Fruit fly (Drosophila melanogaster): ENCODE results near the gene Sec3.

The Sec3 gene

DNA sequence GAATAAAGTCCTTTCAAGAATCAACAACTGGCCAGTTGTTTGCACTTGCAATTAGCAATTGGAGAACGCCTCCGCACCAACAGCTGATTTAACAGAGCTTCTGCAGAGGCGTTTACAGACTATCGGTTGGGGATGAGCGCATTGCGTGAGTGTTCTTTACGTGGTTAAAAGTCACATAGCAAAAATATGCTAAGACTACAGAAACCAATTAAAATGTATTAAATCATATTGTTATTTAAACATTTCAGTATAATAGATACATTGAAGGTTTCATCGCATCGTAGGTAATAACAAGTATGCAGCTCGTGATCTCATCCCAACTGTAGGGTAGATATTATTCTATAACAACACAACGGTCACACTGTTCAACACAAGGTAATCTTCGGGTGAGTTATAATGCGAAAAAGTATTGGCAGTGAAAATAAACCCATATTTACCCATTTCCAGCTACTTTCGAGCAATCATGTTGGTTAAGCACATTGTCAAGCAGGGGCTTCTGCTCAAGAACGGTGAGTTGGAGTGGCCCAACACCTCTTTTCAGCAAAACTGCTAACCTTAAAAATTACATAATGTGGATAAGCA, at the start of gene Sec3, which contains the start of gene COX7B:
Gene Sec3 (minus strand): TSS at position 86 of the 582 bp plus-strand sequence.
Gene COX7B (plus strand): TSS at position 346 of the 582 bp plus-strand sequence.
- TF ChIP-seq CG17801 (GFP tag; optimal IDR thresholded peaks at IDR 0.05; ENCODE audit: partially characterized antibody), result peak; percentile 84

DNA sequence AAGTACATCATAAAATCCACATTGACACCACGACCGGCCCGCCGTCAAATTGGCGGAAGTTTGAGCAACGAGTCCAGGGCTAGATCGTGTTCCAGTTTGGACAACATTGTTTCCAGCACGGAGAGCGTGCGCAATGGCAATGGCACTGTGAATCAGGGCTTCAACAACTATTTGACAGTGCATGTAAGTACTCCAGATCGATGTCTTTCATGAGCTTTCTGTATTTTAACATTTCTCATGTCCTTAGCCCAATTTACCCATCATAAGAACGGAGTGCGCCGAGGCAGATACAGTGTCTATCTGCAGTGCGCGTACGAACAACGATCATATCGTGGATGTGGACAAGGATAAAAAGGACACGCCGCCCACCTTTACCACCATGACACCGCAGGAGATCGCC, 48.9 kb upstream of the Sec3 start:
- no peak for TF ChIP-seq CG17801 (GFP tag; optimal IDR thresholded peaks at IDR 0.05; ENCODE audit: partially characterized antibody)

DNA sequence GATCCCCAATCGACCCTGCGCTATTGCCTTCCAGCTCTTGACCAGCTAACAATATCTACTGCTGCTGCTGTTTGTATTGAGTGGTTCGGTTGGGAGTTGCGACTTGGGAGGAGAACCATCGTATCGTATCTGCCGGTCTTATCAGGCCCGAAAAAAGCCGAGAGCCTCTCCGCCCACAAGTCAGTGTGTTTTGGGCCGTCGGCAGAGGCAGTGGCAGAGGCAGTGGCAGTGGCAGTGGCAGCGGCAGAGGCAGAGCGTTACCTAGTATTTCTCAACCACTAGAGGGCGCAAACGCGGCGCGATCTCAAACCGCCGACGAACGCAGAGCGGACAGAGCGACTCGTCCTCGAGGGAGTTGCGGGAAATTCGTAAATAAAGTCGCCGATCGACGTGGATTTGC, 45.1 kb upstream of the Sec3 start, which contains the start of gene SecCl:
Gene SecCl (plus strand): TSS at position 18 of the 400 bp plus-strand sequence.
- TF ChIP-seq CG17801 (GFP tag; optimal IDR thresholded peaks at IDR 0.05; ENCODE audit: partially characterized antibody), result no peak

DNA sequence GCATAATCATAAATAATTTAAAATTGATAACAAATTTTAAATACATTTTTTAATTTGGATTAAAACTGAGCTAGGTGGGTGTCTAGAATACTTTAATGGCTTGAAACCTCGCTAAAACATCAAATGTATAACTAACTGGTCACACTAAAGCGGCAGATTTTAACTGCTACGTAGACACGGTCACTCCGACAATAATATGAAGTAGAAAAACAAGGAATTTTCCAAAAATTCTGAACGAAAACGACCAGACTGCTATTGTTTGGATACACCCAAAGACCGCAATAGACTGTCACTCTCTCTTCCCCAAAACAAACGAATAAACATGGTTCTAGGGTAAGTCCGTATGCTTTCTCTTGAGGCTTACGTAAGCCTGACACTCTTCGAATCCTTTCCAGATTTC, 40.8 kb upstream of the Sec3 start, which contains the start of gene QIL1:
Gene QIL1 (plus strand): TSS at position 142 of the 400 bp plus-strand sequence.
- no peak for TF ChIP-seq CG17801 (GFP tag; optimal IDR thresholded peaks at IDR 0.05; ENCODE audit: partially characterized antibody)

DNA sequence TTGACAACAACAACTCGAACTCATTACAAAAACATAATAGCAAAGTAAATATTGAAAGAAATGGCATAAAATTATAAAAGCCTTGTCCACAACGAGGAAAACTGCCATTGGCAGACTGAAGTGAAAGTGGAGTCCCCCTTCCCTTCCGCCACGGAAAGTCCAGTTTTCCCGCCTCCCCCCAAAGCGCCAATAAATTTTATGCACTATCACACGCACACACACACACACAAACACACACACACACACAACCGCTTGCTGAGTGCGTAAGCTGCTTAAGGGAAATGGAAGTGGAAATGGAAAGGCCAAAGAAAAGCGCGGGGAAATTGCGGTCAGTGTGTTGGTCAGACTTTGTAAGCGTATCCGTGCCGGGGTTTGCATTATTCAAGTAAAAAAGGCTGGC, 37.5 kb upstream of the Sec3 start:
- TF ChIP-seq CG17801 (GFP tag; optimal IDR thresholded peaks at IDR 0.05; ENCODE audit: partially characterized antibody), result no peak

DNA sequence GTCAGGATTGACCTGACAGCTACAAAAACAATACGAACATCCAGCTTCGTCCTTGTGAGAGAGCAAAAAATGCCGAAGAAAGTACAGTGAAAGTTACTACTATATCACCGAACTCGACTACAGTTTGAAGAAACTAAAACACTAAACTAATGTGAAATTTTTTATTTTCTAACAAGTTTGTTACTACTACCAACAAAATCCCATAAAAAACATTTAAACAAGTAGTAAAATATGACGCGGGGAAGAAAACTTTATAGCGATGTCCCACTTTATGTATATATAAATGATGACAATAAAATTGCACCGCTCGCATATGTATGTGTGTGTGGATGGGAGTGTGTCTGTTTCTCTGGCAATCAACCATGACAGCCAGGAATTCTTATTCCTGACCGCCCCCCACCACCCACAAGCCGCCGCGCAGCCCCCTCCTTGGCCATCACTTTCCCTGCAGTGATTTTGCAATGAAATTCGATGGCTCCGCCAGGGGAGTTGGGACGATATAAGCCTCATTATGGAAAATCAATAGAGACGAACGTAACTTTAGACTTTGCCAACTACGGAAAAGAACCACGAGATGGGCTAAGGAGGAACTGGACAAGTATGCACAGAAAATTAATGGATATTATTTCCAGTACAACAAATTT, 36.5 kb upstream of the Sec3 start:
- no peak for TF ChIP-seq CG17801 (GFP tag; optimal IDR thresholded peaks at IDR 0.05; ENCODE audit: partially characterized antibody)

DNA sequence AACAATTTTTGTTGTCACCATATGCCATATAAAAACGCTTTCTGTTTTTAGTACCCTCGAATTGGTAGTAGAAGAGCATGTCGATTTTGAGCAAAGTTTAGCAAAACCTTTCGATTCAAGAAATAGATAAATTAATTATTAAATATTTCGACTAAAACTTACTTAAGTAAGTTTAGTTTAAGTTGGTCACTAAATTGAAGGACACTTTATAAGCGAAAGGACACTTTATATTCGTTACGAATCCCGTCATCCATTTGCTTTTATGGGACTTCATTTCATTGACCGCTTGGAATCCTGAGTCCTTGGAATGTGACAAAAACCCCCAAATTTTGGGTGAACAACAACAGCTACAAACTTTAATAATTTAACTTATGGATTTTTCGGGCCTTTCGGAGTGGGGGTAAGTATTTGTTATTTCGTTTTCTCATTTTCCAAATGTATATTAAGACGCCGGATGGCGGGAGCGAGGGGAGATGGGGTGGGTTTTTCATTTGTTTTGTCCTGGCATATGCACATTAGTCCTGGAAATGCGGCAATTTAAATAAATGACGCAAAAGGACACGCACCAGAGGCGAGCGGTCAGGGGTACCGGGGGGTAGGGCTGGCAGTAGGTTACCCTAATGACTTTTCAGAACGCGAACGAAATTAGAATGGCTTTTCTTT, 34.0 kb upstream of the Sec3 start:
- TF ChIP-seq CG17801 (GFP tag; optimal IDR thresholded peaks at IDR 0.05; ENCODE audit: partially characterized antibody), result no peak

DNA sequence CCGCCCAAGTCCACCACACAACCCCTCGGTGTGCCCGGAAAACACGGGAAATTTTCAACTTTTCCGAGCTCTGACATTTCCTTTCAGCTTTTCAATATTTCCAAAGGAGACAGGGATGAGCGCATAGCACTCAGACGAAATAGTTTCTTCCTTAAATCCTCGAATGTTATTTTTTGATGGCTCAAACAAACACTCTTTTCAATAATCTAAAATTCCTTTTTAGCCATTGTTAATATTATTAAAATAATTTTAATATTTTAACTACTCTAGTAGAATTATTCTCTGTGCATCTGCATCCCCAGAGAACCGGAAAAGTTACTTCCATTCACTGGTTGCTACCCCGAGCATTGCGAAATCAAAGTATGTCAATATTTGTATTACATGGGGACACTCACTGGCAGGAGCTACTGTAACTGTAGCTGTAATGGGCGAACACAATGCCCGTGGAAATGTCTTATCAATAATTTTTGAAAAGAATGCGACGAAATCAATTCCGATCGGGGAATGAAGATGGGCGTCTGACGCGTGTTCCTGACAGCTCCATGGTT, 32.8 kb upstream of the Sec3 start:
- TF ChIP-seq CG17801 (GFP tag; optimal IDR thresholded peaks at IDR 0.05; ENCODE audit: partially characterized antibody), result no peak

DNA sequence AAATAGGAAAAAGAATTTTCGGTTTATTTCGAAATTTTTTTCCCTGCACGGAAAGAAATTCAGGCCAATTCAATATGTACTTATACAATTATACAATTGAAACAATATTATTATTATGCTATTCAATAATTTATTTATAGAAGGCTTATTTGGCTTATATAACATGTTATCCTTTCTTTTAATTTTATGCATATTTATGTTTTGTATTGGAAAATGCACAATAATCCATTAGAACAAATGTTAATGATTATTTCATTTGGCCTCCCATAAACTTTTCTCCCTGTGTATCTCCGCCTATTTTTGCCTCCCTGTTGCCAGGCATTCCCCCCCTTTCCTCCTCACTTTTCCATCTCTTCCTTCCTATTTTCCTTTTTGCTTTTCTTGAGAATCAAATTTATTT, 22.9 kb upstream of the Sec3 start:
- no peak for TF ChIP-seq CG17801 (GFP tag; optimal IDR thresholded peaks at IDR 0.05; ENCODE audit: partially characterized antibody)

DNA sequence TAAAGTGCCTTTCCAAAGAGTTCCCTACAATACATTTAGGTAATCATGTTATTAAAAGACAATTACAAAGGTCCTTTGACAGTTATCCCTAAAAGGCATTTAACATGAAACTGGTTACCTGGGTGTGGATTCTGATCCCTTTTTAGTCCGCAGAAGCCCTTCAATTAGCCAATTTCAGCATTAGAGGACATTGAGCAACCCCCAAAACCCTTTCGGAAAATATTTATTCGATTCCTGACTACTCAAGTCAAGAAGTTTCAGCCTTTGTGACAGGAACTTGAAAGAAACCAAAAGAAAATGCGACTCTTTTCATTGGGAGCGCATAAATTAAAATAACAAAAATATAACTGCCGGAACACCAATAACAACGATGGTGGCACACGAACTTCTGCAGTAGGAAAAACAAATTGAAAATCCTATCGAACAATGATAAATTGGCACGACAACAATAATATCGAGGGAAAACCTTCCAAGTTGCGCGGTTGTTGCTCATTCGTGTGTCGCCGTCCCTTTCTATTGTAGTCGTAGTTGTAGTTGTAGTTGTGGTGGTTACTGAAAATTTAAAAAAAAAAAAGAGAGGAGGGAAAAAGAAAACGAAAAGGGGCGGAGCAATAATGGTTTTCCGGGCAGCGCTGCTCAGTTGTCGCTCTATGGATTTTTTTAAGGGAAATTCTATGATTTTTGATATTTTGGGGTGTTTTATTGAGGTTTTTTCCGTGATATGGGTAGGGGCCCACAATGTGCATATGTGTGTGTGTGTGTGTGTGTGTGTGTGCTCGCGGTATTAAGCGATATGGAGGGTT, 20.8 kb upstream of the Sec3 start:
- no peak for TF ChIP-seq CG17801 (GFP tag; optimal IDR thresholded peaks at IDR 0.05; ENCODE audit: partially characterized antibody)

DNA sequence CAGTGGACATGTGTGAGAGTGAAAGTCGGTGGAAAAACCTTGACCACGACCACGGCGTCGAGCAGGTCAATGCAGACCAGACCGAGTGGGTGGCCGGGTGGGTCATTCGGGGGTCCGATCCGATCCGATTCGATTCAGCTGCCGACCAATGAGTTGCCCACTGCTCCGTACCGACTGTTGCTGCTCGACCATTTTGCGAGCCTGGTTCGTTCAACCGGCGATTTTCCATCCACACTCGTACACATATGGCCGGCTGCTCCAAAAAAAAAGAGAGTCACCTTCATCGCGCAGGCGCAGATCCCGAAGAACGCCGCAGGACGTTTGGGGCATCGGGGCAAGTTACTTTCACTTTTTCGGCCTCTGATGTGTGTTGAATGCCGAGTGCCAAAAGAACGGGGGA, 19.6 kb upstream of the Sec3 start:
- TF ChIP-seq CG17801 (GFP tag; optimal IDR thresholded peaks at IDR 0.05; ENCODE audit: partially characterized antibody), result no peak

DNA sequence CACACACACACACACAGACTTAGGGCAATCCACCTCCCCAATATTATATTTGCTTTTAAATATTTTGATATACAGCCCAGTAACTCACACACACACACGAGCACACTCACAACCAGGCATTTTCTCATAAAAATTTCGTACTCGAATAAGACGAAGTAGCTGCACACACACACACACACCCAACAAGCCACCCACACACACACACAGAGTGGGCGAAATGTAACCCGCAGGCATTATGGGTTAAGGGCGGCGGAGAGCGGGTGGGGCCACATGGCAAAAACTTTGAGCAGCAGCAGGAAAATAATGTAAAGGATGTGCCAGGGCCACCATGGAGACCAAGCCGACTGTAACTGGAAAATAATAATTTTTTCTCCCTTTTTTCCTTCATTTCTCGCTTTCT, 16.6 kb upstream of the Sec3 start:
- TF ChIP-seq CG17801 (GFP tag; optimal IDR thresholded peaks at IDR 0.05; ENCODE audit: partially characterized antibody), result no peak

DNA sequence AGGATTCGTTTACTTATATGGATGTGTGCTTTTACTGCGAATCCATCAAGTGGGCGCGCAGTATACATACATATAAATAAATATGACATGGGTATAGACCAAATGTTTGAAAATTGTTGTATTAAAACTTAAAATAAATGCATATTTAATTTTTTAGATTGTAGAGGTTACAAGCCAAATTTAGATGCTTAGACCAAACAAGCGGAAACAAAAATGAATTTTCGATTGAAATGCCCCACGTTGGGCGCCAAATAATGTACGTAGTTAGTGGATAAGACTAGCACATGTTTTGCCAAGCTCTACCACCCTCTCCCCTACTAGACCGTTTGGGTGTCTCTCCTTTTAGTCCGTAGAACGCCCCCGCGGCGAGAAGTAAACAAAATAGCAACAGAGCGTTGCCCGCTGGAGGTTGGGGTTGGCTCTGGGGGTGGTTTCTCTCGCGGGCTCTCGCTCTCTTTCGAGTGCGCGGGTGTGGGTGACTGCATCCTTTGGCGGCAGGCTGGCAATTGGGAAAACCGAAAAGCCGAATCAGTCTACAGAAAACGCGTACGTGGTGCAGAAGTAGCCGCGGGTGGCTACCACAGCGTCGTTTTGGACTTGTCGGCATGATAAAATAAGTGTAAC, 14.0 kb upstream of the Sec3 start, which contains the start of gene CG18265:
Gene CG18265 (plus strand): TSS at position 530 of the 624 bp plus-strand sequence.
- TF ChIP-seq CG17801 (GFP tag; optimal IDR thresholded peaks at IDR 0.05; ENCODE audit: partially characterized antibody), result no peak

DNA sequence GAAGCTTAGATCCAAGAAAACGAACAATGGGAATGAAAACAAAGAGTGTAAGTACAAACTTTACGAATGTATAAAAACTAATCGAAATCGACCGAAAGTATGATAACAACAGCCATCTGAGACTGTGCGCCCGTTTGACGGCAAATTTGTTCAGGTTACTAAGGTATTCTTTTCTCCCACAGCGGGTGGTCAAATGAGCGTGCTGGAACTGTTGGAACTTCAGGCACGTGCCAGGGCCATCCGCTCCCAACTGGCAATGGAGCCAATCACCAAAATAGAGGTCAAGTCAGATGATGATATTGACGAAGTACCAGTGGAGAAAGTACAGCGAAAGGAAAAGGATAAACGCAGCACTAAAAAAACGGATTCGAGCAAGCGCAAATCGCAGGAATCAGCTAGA, 11.3 kb upstream of the Sec3 start, which contains the start of gene CG12229:
Gene CG12229 (minus strand): TSS at position 101 of the 400 bp plus-strand sequence.
- TF ChIP-seq CG17801 (GFP tag; optimal IDR thresholded peaks at IDR 0.05; ENCODE audit: partially characterized antibody), result no peak
